Fruit fly (Drosophila melanogaster): ENCODE measurements around the gene CG3402.

CG3402 gene

dm6 chr3L:692699-693098 lies 40.0 kb upstream of the CG3402 start, which contains the start of gene Vti1a (continued):
- TF ChIP-seq Drgx (GFP tag; IDR thresholded peaks at IDR 0.05) (no peak), Opbp (GFP tag; IDR thresholded peaks at IDR 0.05; ENCODE audit: partially characterized antibody) (peak; percentile 38; the same call in 1 of the 3 replicates), jigr1 (GFP tag; IDR thresholded peaks at IDR 0.05) (no peak), CG14965 (GFP tag; optimal IDR thresholded peaks at IDR 0.05; ENCODE audit: borderline replicate concordance) (no peak), chinmo (GFP tag; IDR thresholded peaks at IDR 0.05; ENCODE audit: partially characterized antibody) (no peak), ara (GFP tag; IDR thresholded peaks at IDR 0.05) (no peak), CG8388 (GFP tag; optimal IDR thresholded peaks at IDR 0.05) (no peak), gt (GFP tag; IDR thresholded peaks at IDR 0.05) (no peak), CG2120 (GFP tag; optimal IDR thresholded peaks at IDR 0.05) (no peak), az2 (GFP tag; optimal IDR thresholded peaks at IDR 0.05) (no peak), CG10565 (GFP tag; optimal IDR thresholded peaks at IDR 0.05) (no peak), CG13894 (tag; optimal IDR thresholded peaks at IDR 0.05) (peak; percentile 86), CG10543 (GFP tag; optimal IDR thresholded peaks at IDR 0.05) (no peak), CG12391 (tag; optimal IDR thresholded peaks at IDR 0.05) (peak; percentile 16), Rfx (GFP tag; IDR thresholded peaks at IDR 0.05) (0 out of 2 replicates have a peak, but pooled peaks have one; percentile 6), Gug (GFP tag; IDR thresholded peaks at IDR 0.05) (no peak), bowl (GFP tag; IDR thresholded peaks at IDR 0.05) (no peak), Adf1 (GFP tag; IDR thresholded peaks at IDR 0.05) (no peak), esg (GFP tag; conservative IDR thresholded peaks at IDR 0.05) (no peak), emc (GFP tag; optimal IDR thresholded peaks at IDR 0.05) (no peak), CG7786 (GFP tag; optimal IDR thresholded peaks at IDR 0.05) (no peak), Xbp1 (GFP tag; optimal IDR thresholded peaks at IDR 0.05) (no peak), CG17359 (tag; optimal IDR thresholded peaks at IDR 0.05) (peak; percentile 7), Ets97D (GFP tag; optimal IDR thresholded peaks at IDR 0.05) (peak; percentile 59), lab (GFP tag; optimal IDR thresholded peaks at IDR 0.05) (no peak), ranshi (GFP tag; IDR thresholded peaks at IDR 0.05) (no peak), CG11560 (tag; IDR thresholded peaks at IDR 0.05) (no peak), NFAT (GFP tag; IDR thresholded peaks at IDR 0.05) (no peak), Nf-YA (GFP tag; IDR thresholded peaks at IDR 0.05) (no peak), HLHmδ (GFP tag; optimal IDR thresholded peaks at IDR 0.05) (no peak), corto (GFP tag; optimal IDR thresholded peaks at IDR 0.05) (no peak), CG11504 (tag; optimal IDR thresholded peaks at IDR 0.05) (no peak), luna (GFP tag; optimal IDR thresholded peaks at IDR 0.05) (no peak), Myb (GFP tag; optimal IDR thresholded peaks at IDR 0.05) (peak; percentile 83), D19B (GFP tag; optimal IDR thresholded peaks at IDR 0.05) (no peak), nmo (GFP tag; optimal IDR thresholded peaks at IDR 0.05) (peak; percentile 45), dmrt11E (tag; optimal IDR thresholded peaks at IDR 0.05) (no peak), CG10431 (GFP tag; optimal IDR thresholded peaks at IDR 0.05) (peak; percentile 37), ewg (GFP tag; optimal IDR thresholded peaks at IDR 0.05) (no peak), stwl (tag; optimal IDR thresholded peaks at IDR 0.05) (peak; percentile 98), Mes4 (GFP tag; optimal IDR thresholded peaks at IDR 0.05) (no peak), CG9797 (GFP tag; optimal IDR thresholded peaks at IDR 0.05) (peak; percentile 79), wek (GFP tag; optimal IDR thresholded peaks at IDR 0.05) (no peak), CG17829 (tag; optimal IDR thresholded peaks at IDR 0.05) (peak; percentile 34), Lpt (GFP tag; optimal IDR thresholded peaks at IDR 0.05) (no peak), zfh1 (GFP tag; IDR thresholded peaks at IDR 0.05) (no peak), CG13624 (GFP tag; optimal IDR thresholded peaks at IDR 0.05) (no peak), BEAF-32 (GFP tag; optimal IDR thresholded peaks at IDR 0.05) (peak; percentile 34), Sin3A (optimal IDR thresholded peaks at IDR 0.05) (peak; percentile 3), insv (GFP tag; optimal IDR thresholded peaks at IDR 0.05) (peak in 1 of 2 experiments; percentile 14), zf30C (GFP tag; optimal IDR thresholded peaks at IDR 0.05) (no peak), CG31224 (GFP tag; IDR thresholded peaks at IDR 0.05) (no peak)

Data from whole organism, embryonic.